Worm (Caenorhabditis elegans): ENCODE results near the gene ndub-6.

DNA sequence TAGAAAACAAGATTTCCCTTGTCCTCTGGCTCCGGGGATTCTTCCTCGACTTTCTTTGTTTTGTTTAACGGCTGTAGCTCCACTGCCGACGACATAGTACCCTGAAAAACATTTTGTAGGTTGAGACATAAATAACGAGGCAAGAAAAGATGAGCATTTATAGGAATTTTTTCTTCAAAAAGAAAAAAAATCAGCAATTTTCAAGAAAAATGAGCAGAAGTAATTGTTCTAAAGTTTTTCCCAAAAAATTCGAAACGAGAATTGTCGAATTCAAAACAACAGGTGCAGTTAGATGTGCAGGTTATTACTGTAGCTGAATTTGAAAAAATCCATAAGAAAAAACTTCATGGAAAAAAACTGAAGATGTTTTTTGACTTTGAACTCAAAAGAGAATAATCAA is 3.2 kb downstream of the ndub-6 start, which contains the start of gene ent-1:
- TF ChIP-seq cog-1 (tag; optimal IDR thresholded peaks at IDR 0.05), result no peak
- no peak for TF ChIP-seq flt-1 (GFP tag; IDR thresholded peaks at IDR 0.05)
- no peak for TF ChIP-seq T22C8.4 (GFP tag; IDR thresholded peaks at IDR 0.05)
- TF ChIP-seq klf-2 (GFP tag; conservative IDR thresholded peaks at IDR 0.05), result no peak
- TF ChIP-seq tab-1 (GFP tag; IDR thresholded peaks at IDR 0.05), result no peak
- TF ChIP-seq ztf-23 (GFP tag; IDR thresholded peaks at IDR 0.05), result no peak
- no peak for TF ChIP-seq ztf-29 (GFP tag; IDR thresholded peaks at IDR 0.05)
